Worm (Caenorhabditis elegans): ENCODE measurements around the gene snf-3.
A peak's percentile ranks its signal among the peaks of the same experiment; 100 is the strongest.

snf-3 gene

ce11 chrII:1091706-1092105 is at the start of gene snf-3:
Gene snf-3 (plus strand): TSS chrII:1092006.
- TF ChIP-seq sdc-2 (tag; optimal IDR thresholded peaks at IDR 0.05) (no peak), elt-4 (tag; optimal IDR thresholded peaks at IDR 0.05) (no peak)

DNA sequence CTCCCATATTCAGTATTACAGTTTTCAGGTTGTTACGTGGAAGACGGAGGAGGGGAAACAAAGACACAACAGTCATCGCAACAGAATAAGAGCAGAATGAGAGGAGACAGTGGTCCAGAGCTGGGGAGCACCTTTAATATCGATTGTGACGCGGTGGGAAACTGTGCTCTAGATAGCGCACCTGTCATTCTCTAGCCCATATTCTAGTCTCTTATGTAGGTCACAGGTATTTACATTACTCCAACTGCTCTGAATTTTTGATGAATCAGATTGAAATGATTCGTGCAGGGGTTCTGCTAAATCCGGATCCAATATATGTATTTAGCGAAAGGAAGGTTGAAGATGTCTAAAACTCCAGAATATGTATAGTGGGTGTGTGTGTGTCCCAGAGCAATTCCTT is 49.6 kb upstream of the snf-3 start, which contains the start of gene fbxb-41:
Gene fbxb-41, minus strand, starts transcription at position 101 of the 400 bp plus-strand sequence.
- no peak for TF ChIP-seq tbx-2 (tag; optimal IDR thresholded peaks at IDR 0.05)
- no peak for TF ChIP-seq pax-1 (tag; optimal IDR thresholded peaks at IDR 0.05)

ce11 chrII:1043932-1044331 is 47.9 kb upstream of the snf-3 start, which contains the start of gene fbxb-45:
Gene fbxb-45 (minus strand): TSS chrII:1044032.
- peak; percentile 9 for TF ChIP-seq ceh-48 (tag; optimal IDR thresholded peaks at IDR 0.05)

DNA sequence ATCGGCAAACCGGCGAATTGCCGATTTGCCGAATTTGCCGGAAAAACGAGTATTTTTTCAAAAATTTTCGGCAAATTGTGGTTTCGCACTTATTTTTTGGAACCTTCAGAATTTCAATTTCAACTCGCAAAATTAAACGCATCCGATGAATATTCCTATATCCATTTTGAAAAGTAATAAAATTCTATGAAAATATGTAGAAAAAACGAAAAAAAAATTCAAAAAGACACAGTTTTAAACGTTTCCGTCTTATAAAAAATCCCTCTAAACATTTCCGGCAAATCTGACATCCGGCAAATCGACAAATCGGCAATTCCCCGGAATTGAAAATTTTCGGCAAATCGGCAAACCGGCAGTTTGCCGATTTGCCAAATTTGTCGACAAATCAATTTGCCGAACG is 46.1 kb upstream of the snf-3 start, which contains the start of gene str-148:
Gene str-148, plus strand, starts transcription at position 301 of the 400 bp plus-strand sequence.
- no peak for TF ChIP-seq hlh-15 (tag; optimal IDR thresholded peaks at IDR 0.05)
- no peak for TF ChIP-seq sdc-2 (tag; optimal IDR thresholded peaks at IDR 0.05)
- TF ChIP-seq nfya-1 (tag; optimal IDR thresholded peaks at IDR 0.05) = no peak
- no peak for TF ChIP-seq pha-2 (tag; optimal IDR thresholded peaks at IDR 0.05)
- no peak for TF ChIP-seq mec-3 (tag; optimal IDR thresholded peaks at IDR 0.05; ENCODE audit: borderline replicate concordance)
- TF ChIP-seq lin-11 (tag; optimal IDR thresholded peaks at IDR 0.05) = no peak
- no peak for TF ChIP-seq nhr-232 (tag; optimal IDR thresholded peaks at IDR 0.05)
- no peak for TF ChIP-seq fkh-10 (GFP tag; optimal IDR thresholded peaks at IDR 0.05)
- no peak for TF ChIP-seq fkh-6 (tag; optimal IDR thresholded peaks at IDR 0.05)
- TF ChIP-seq ama-1 (optimal IDR thresholded peaks at IDR 0.05) = no peak
- TF ChIP-seq ref-2 (tag; optimal IDR thresholded peaks at IDR 0.05) = no peak
- TF ChIP-seq Y22D7AL.16 (tag; optimal IDR thresholded peaks at IDR 0.05) = no peak
- no peak for TF ChIP-seq gmeb-2 (tag; optimal IDR thresholded peaks at IDR 0.05)

ce11 chrII:1046937-1047336 is 44.9 kb upstream of the snf-3 start:
- TF ChIP-seq pag-3 (tag; optimal IDR thresholded peaks at IDR 0.05; ENCODE audit: borderline replicate concordance) = no peak
- no peak for TF ChIP-seq ceh-31 (tag; optimal IDR thresholded peaks at IDR 0.05)
- no peak for TF ChIP-seq ceh-48 (tag; optimal IDR thresholded peaks at IDR 0.05)
- no peak for TF ChIP-seq ets-4 (tag; optimal IDR thresholded peaks at IDR 0.05)
- no peak for TF ChIP-seq zip-5 (tag; optimal IDR thresholded peaks at IDR 0.05)
- TF ChIP-seq pat-9 (tag; optimal IDR thresholded peaks at IDR 0.05) = no peak
- TF ChIP-seq nfya-1 (tag; optimal IDR thresholded peaks at IDR 0.05) = no peak
- no peak for TF ChIP-seq unc-42 (tag; optimal IDR thresholded peaks at IDR 0.05)
- no peak for TF ChIP-seq ceh-19 (GFP tag; optimal IDR thresholded peaks at IDR 0.05)
- TF ChIP-seq pqm-1 (tag; optimal IDR thresholded peaks at IDR 0.05) = no peak
- TF ChIP-seq ceh-45 (GFP tag; IDR thresholded peaks at IDR 0.05) = no peak
- no peak for TF ChIP-seq ahr-1 (tag; optimal IDR thresholded peaks at IDR 0.05)
- TF ChIP-seq F13H6.1 (tag; optimal IDR thresholded peaks at IDR 0.05) = no peak
- TF ChIP-seq fax-1 (tag; optimal IDR thresholded peaks at IDR 0.05) = no peak
- TF ChIP-seq madf-2 (tag; optimal IDR thresholded peaks at IDR 0.05) = no peak
- TF ChIP-seq ceh-14 (tag; optimal IDR thresholded peaks at IDR 0.05) = no peak

ce11 chrII:1049849-1050248 is 42.0 kb upstream of the snf-3 start, which contains the start of gene fbxb-40:
Gene fbxb-40 (minus strand): TSS chrII:1049949.
- TF ChIP-seq fkh-10 (GFP tag; optimal IDR thresholded peaks at IDR 0.05) (no peak), pag-3 (tag; optimal IDR thresholded peaks at IDR 0.05; ENCODE audit: borderline replicate concordance) (no peak), fax-1 (tag; optimal IDR thresholded peaks at IDR 0.05) (no peak), rnt-1 (tag; optimal IDR thresholded peaks at IDR 0.05) (no peak), pax-1 (tag; optimal IDR thresholded peaks at IDR 0.05) (no peak), nhr-232 (tag; optimal IDR thresholded peaks at IDR 0.05) (no peak), ceh-14 (tag; optimal IDR thresholded peaks at IDR 0.05) (no peak), K09A11.1 (tag; optimal IDR thresholded peaks at IDR 0.05; ENCODE audit: insufficient read depth) (no peak), ceh-24 (tag; optimal IDR thresholded peaks at IDR 0.05) (no peak), ceh-45 (GFP tag; IDR thresholded peaks at IDR 0.05) (no peak), lim-6 (tag; optimal IDR thresholded peaks at IDR 0.05) (no peak), tbx-2 (tag; optimal IDR thresholded peaks at IDR 0.05) (no peak), dve-1 (tag; optimal IDR thresholded peaks at IDR 0.05) (no peak), K02D7.2 (tag; optimal IDR thresholded peaks at IDR 0.05) (no peak), ztf-16 (tag; optimal IDR thresholded peaks at IDR 0.05) (no peak), pqm-1 (tag; optimal IDR thresholded peaks at IDR 0.05) (no peak), C38D4.7 (GFP tag; optimal IDR thresholded peaks at IDR 0.05) (no peak)
